Worm (Caenorhabditis elegans) whole organism, L4 larva: ENCODE measurements around the gene T22D1.18.

Source experiments
- D1046.2 ChIP-seq: fragments of 200-800 bp; sonication (Bioruptor generic); IDR thresholded peaks from 2 replicates; pipeline ENCODE4 v1.3.6; 2022; ENCODE audit warnings: missing genetic modification characterization, missing compliant biosample characterization
- F49E8.2 ChIP-seq: sonication (generic microtip); optimal IDR thresholded peaks from 2 replicates; lab custom pipeline; 2016; ENCODE audit warnings: missing compliant biosample characterization, mild to moderate bottlenecking, missing genetic modification characterization, borderline replicate concordance
- R02D3.7 ChIP-seq: fragments of 150-350 bp; sonication (generic microtip); optimal IDR thresholded peaks from 3 replicates; lab custom pipeline; 2014; ENCODE audit warnings: missing biosample characterization, missing genetic modification characterization
- T20F7.1 ChIP-seq: fragments of 200-800 bp; sonication (Bioruptor generic); optimal IDR thresholded peaks from 2 replicates; lab custom pipeline; 2018; ENCODE audit warnings: mild to moderate bottlenecking, missing genetic modification characterization, missing compliant biosample characterization
- T26A8.4 ChIP-seq: fragments of 200-800 bp; sonication (Bioruptor generic); IDR thresholded peaks from 2 replicates; pipeline ENCODE4 v1.3.6; 2022; ENCODE audit warnings: missing genetic modification characterization, missing compliant biosample characterization
- Y105C5A.15 ChIP-seq: fragments of 200-800 bp; sonication (Bioruptor generic); IDR thresholded peaks from 2 replicates; pipeline ENCODE4 v1.3.6; 2022; ENCODE audit warnings: missing genetic modification characterization, missing compliant biosample characterization
- ZK337.2 ChIP-seq: fragments of 200-800 bp; sonication (Bioruptor generic); IDR thresholded peaks from 2 replicates; pipeline ENCODE4 v1.3.6; 2022; ENCODE audit warnings: missing genetic modification reagents, missing genetic modification characterization, missing compliant biosample characterization
- ZK546.5 ChIP-seq, 2 experiments: sonication (generic microtip); optimal IDR thresholded peaks; 2 replicates each; lab custom pipeline; 2017; ENCODE audit warnings: missing biosample characterization in 2 of 2, missing genetic modification characterization in 2 of 2
- aha-1 ChIP-seq: fragments of 150-350 bp; peaks from one replicate; lab custom pipeline; 2014; ENCODE audit warnings: missing biosample characterization, missing genetic modification characterization
- arid-1 ChIP-seq: fragments of 200-800 bp; sonication (Bioruptor generic); conservative IDR thresholded peaks from 2 replicates; pipeline ENCODE4 v1.3.6; 2022; ENCODE audit warnings: missing genetic modification reagents, missing genetic modification characterization, missing compliant biosample characterization
- ceh-32 ChIP-seq: sonication (generic microtip); optimal IDR thresholded peaks from 2 replicates; lab custom pipeline; 2016; ENCODE audit warnings: mild to moderate bottlenecking, missing genetic modification characterization, missing compliant biosample characterization; ENCODE audit not compliant: poor library complexity
- ceh-62 ChIP-seq: sonication (generic microtip); optimal IDR thresholded peaks from 2 replicates; lab custom pipeline; 2017; ENCODE audit warnings: missing biosample characterization, missing genetic modification characterization
- ces-1 ChIP-seq: fragments of 150-350 bp; sonication (generic microtip); optimal IDR thresholded peaks from 4 replicates; lab custom pipeline; 2014; ENCODE audit warnings: missing biosample characterization, missing genetic modification reagents, missing genetic modification characterization
- cey-2 ChIP-seq: sonication (generic microtip); optimal IDR thresholded peaks from 3 replicates; lab custom pipeline; 2017; ENCODE audit warnings: missing genetic modification characterization, mild to moderate bottlenecking, missing compliant biosample characterization, antibody characterized with exemption, borderline replicate concordance; ENCODE audit not compliant: insufficient read depth
- ctbp-1 ChIP-seq: fragments of 200-800 bp; sonication (Bioruptor generic); IDR thresholded peaks from 2 replicates; pipeline ENCODE4 v1.3.6; 2022; ENCODE audit warnings: missing genetic modification reagents, missing genetic modification characterization, missing compliant biosample characterization
- daf-19 ChIP-seq: fragments of 200-800 bp; sonication (Bioruptor generic); conservative IDR thresholded peaks from 2 replicates; pipeline ENCODE4 v1.3.6; 2022; ENCODE audit warnings: missing genetic modification characterization, missing compliant biosample characterization
- dmd-6 ChIP-seq: fragments of 200-800 bp; sonication (Bioruptor generic); IDR thresholded peaks from 2 replicates; pipeline ENCODE4 v1.3.6; 2022; ENCODE audit warnings: missing genetic modification reagents, missing genetic modification characterization, missing compliant biosample characterization
- dpl-1 ChIP-seq: fragments of 150-350 bp; optimal IDR thresholded peaks from 2 replicates; lab custom pipeline; 2014; ENCODE audit warnings: missing biosample characterization, missing genetic modification reagents, missing genetic modification characterization
- dve-1 ChIP-seq: sonication (generic microtip); optimal IDR thresholded peaks from 2 replicates; lab custom pipeline; 2017; ENCODE audit warnings: antibody characterized with exemption, mild to moderate bottlenecking, missing genetic modification characterization, missing compliant biosample characterization; ENCODE audit not compliant: insufficient read depth
- fkh-10 ChIP-seq: fragments of 150-350 bp; optimal IDR thresholded peaks from 2 replicates; lab custom pipeline; 2014; ENCODE audit warnings: missing biosample characterization, missing genetic modification reagents, missing genetic modification characterization
- fos-1 ChIP-seq: fragments of 150-350 bp; optimal IDR thresholded peaks from 2 replicates; lab custom pipeline; 2014; ENCODE audit warnings: missing biosample characterization, missing genetic modification characterization
- gei-8 ChIP-seq: fragments of 200-800 bp; sonication (Bioruptor generic); optimal IDR thresholded peaks from 2 replicates; lab custom pipeline; 2018; ENCODE audit warnings: mild to moderate bottlenecking, missing genetic modification characterization, missing compliant biosample characterization
- hif-1 ChIP-seq, 2 experiments: sonication (generic microtip); optimal IDR thresholded peaks; 2 replicates each; lab custom pipeline; 2016 to 2017; ENCODE audit warnings: missing compliant biosample characterization in 2 of 2, missing genetic modification characterization in 2 of 2, missing genetic modification reagents in 2 of 2, missing genotype in 2 of 2, mild to moderate bottlenecking in 1 of 2
- jun-1 ChIP-seq: fragments of 150-350 bp; optimal IDR thresholded peaks from 2 replicates; lab custom pipeline; 2014; ENCODE audit warnings: missing biosample characterization, missing genetic modification reagents, missing genetic modification characterization
- lim-7 ChIP-seq: fragments of 200-800 bp; sonication (Bioruptor generic); IDR thresholded peaks from 2 replicates; pipeline ENCODE4 v1.3.6; 2022; ENCODE audit warnings: missing genetic modification characterization, missing compliant biosample characterization
- lin-1 ChIP-seq: fragments of 200-800 bp; sonication (Bioruptor generic); IDR thresholded peaks from 2 replicates; pipeline ENCODE4 v1.3.6; 2022; ENCODE audit warnings: missing genetic modification reagents, missing genetic modification characterization, missing compliant biosample characterization
- lin-15B ChIP-seq: fragments of 150-350 bp; sonication (generic microtip); optimal IDR thresholded peaks from 3 replicates; lab custom pipeline; 2014; ENCODE audit warnings: missing biosample characterization, missing genetic modification characterization
- mdl-1 ChIP-seq, 2 experiments: fragments of 150-350 bp in 1 of 2; sonication (generic microtip) in 1 of 2; optimal IDR thresholded peaks; 2 replicates each; lab custom pipeline; 2014 to 2017; ENCODE audit warnings: missing biosample characterization in 2 of 2, missing genetic modification characterization in 2 of 2
- mdt-29 ChIP-seq: fragments of 200-800 bp; sonication (Bioruptor generic); IDR thresholded peaks from 2 replicates; pipeline ENCODE4 v1.3.6; 2022; ENCODE audit warnings: missing genetic modification reagents, missing genetic modification characterization, missing compliant biosample characterization
- mep-1 ChIP-seq: fragments of 150-350 bp; sonication (generic microtip); optimal IDR thresholded peaks from 3 replicates; lab custom pipeline; 2014; ENCODE audit warnings: missing biosample characterization, missing genetic modification characterization
- mes-2 ChIP-seq: sonication (generic microtip); optimal IDR thresholded peaks from 2 replicates; lab custom pipeline; 2016; ENCODE audit warnings: missing genotype, mild to moderate bottlenecking, missing genetic modification characterization, missing compliant biosample characterization; ENCODE audit not compliant: poor library complexity, severe bottlenecking
- mxl-3 ChIP-seq: fragments of 200-800 bp; sonication (Bioruptor generic); optimal IDR thresholded peaks from 2 replicates; lab custom pipeline; 2018; ENCODE audit warnings: mild to moderate bottlenecking, missing genetic modification characterization, missing compliant biosample characterization
- nhr-102 ChIP-seq: sonication (generic microtip); optimal IDR thresholded peaks from 2 replicates; lab custom pipeline; 2016; ENCODE audit warnings: mild to moderate bottlenecking, missing genetic modification characterization, moderate library complexity, missing compliant biosample characterization
- nhr-11 ChIP-seq: fragments of 150-350 bp; optimal IDR thresholded peaks from 2 replicates; lab custom pipeline; 2014; ENCODE audit warnings: missing biosample characterization, missing genetic modification characterization
- nhr-237 ChIP-seq: sonication (generic microtip); optimal IDR thresholded peaks from 2 replicates; lab custom pipeline; 2017; ENCODE audit warnings: missing biosample characterization, missing genetic modification characterization
- nhr-28 ChIP-seq: fragments of 150-350 bp; optimal IDR thresholded peaks from 2 replicates; lab custom pipeline; 2014; ENCODE audit warnings: missing biosample characterization, missing genetic modification characterization
- nhr-6 ChIP-seq: fragments of 150-350 bp; optimal IDR thresholded peaks from 2 replicates; lab custom pipeline; 2014; ENCODE audit warnings: missing biosample characterization, missing genetic modification characterization
- nhr-76 ChIP-seq: fragments of 150-350 bp; optimal IDR thresholded peaks from 2 replicates; lab custom pipeline; 2014; ENCODE audit warnings: missing biosample characterization, missing genetic modification characterization
- nhr-77 ChIP-seq: fragments of 150-350 bp; optimal IDR thresholded peaks from 2 replicates; lab custom pipeline; 2014; ENCODE audit warnings: missing biosample characterization, missing genetic modification characterization
- php-3 ChIP-seq: fragments of 200-800 bp; sonication (Bioruptor generic); IDR thresholded peaks from 2 replicates; pipeline ENCODE4 v1.3.6; 2022; ENCODE audit warnings: missing genetic modification reagents, missing genetic modification characterization, missing compliant biosample characterization
- pqm-1 ChIP-seq: sonication (generic microtip); optimal IDR thresholded peaks from 2 replicates; lab custom pipeline; 2017; ENCODE audit warnings: missing biosample characterization, missing genetic modification characterization
- set-16 ChIP-seq: fragments of 200-800 bp; sonication (Bioruptor generic); IDR thresholded peaks from 2 replicates; pipeline ENCODE4 v1.3.6; 2022; ENCODE audit warnings: missing genetic modification reagents, missing genetic modification characterization, missing compliant biosample characterization
- tra-1 ChIP-seq: fragments of 200-800 bp; sonication (Bioruptor generic); IDR thresholded peaks from 2 replicates; pipeline ENCODE4 v1.3.6; 2022; ENCODE audit warnings: missing genetic modification reagents, missing genetic modification characterization, missing compliant biosample characterization
- unc-130 ChIP-seq: sonication (generic microtip); optimal IDR thresholded peaks from 2 replicates; lab custom pipeline; 2016; ENCODE audit warnings: missing genetic modification reagents, missing genetic modification characterization, missing compliant biosample characterization
- vab-7 ChIP-seq: fragments of 200-800 bp; sonication (Bioruptor generic); IDR thresholded peaks from 2 replicates; pipeline ENCODE4 v1.3.6; 2022; ENCODE audit warnings: missing genetic modification reagents, missing genetic modification characterization, missing compliant biosample characterization
- zag-1 ChIP-seq: fragments of 150-350 bp; optimal IDR thresholded peaks from 2 replicates; lab custom pipeline; 2014; ENCODE audit warnings: missing biosample characterization, missing genetic modification characterization
- zfp-2 ChIP-seq: sonication (generic microtip); optimal IDR thresholded peaks from 2 replicates; lab custom pipeline; 2016; ENCODE audit warnings: mild to moderate bottlenecking, missing genetic modification characterization, missing compliant biosample characterization
- ztf-11 ChIP-seq: fragments of 150-350 bp; optimal IDR thresholded peaks from 2 replicates; lab custom pipeline; 2014; ENCODE audit warnings: missing biosample characterization, missing genetic modification characterization

The T22D1.18 gene

ce11 chrIV:6925520-6925919, 5.6 kb upstream of the T22D1.18 start:
- TF ChIP-seq ceh-32 (tag; lab: Kevin White, UChicago) (no peak), vab-7 (GFP tag; lab: Robert Waterston, UW) (no peak), jun-1 (tag; lab: Kevin White, UChicago) (no peak), daf-19 (no peak), nhr-102 (no peak), fkh-10 (GFP tag; lab: Kevin White, UChicago) (no peak), nhr-76 (tag; lab: Kevin White, UChicago) (no peak), ces-1 (GFP tag; lab: Kevin White, UChicago) (no peak), dve-1 (no peak), ceh-62 (no peak), mdl-1 (tag; optimal IDR thresholded peaks at IDR 0.05; lab: Kevin White, UChicago) (no peak), dpl-1 (GFP tag; lab: Kevin White, UChicago) (no peak), Y105C5A.15 (GFP tag; lab: Robert Waterston, UW) (no peak), hif-1 (tag; optimal IDR thresholded peaks at IDR 0.05; lab: Kevin White, UChicago) (no peak), ctbp-1 (GFP tag; lab: Robert Waterston, UW) (no peak)

DNA sequence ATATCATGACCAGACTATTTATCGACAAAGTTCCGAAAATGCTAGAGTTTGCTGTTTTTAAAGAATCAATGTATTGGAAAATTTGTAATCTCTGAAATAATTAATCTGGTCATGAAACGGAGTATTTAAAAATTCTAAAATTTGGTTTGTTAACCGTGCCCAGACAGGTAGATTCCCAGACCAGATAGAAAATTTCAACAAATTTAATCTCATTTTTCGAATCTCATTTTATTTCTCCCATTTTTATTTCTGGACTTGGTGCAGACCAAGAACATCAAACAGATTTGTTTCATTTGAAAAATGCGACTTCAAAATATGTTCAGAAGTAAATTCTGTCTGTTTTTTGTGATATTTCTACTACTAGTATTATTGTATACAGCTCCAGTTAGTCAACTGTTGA, 3.1 kb upstream of the T22D1.18 start, which contains the start of gene T22D1.1:
T22D1.1 (plus strand) TSS at position 301 of the 400 bp plus-strand sequence.
- TF ChIP-seq T26A8.4, result no peak
- no peak for TF ChIP-seq nhr-76 (tag; lab: Kevin White, UChicago)
- no peak for TF ChIP-seq lin-1
- no peak for TF ChIP-seq lin-15B (tag; lab: Kevin White, UChicago)
- TF ChIP-seq lim-7 (GFP tag; lab: Robert Waterston, UW), result no peak
- TF ChIP-seq mxl-3 (GFP tag; lab: Kevin White, UChicago), result no peak
- no peak for TF ChIP-seq nhr-6 (tag; lab: Kevin White, UChicago)
- TF ChIP-seq mdl-1 (tag; optimal IDR thresholded peaks at IDR 0.05; lab: Kevin White, UChicago), result no peak
- TF ChIP-seq pqm-1, result no peak
- no peak for TF ChIP-seq R02D3.7
- no peak for TF ChIP-seq nhr-237
- TF ChIP-seq ztf-11 (tag; lab: Kevin White, UChicago), result no peak
- TF ChIP-seq fos-1, result no peak
- no peak for TF ChIP-seq cey-2 (tag; lab: Kevin White, UChicago)
- TF ChIP-seq ZK546.5 (tag; optimal IDR thresholded peaks at IDR 0.05; lab: Kevin White, UChicago), result no peak
- TF ChIP-seq php-3 (GFP tag; lab: Robert Waterston, UW), result no peak
- no peak for TF ChIP-seq D1046.2 (GFP tag; lab: Robert Waterston, UW)
- TF ChIP-seq Y105C5A.15 (GFP tag; lab: Robert Waterston, UW), result no peak

DNA sequence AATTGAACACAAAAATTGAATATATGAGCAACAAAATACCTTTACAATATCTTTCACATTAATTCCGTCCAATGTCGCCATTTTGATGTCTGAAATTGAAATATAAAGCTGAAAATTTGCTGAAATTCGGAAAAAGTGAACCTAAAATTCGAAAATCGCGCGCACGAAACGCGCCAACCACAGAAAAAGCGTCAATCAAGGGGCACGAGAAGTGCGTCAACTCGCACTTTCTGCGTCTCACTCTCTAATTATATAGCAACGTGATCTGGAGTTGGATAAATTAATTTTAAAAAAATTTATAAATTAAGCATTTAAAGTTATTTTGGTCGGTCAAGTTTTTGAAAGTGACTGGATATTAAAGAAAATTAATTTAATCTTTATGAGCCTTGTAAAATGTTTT, 645 bp downstream of the T22D1.18 start, which contains the start of gene ruvb-2:
ruvb-2 (minus strand) TSS at position 89 of the 400 bp plus-strand sequence.
- TF ChIP-seq F49E8.2 (tag; lab: Kevin White, UChicago) (peak; percentile 26), ceh-62 (no peak), set-16 (GFP tag; lab: Robert Waterston, UW) (no peak), mes-2 (tag; lab: Kevin White, UChicago) (no peak), gei-8 (GFP tag; lab: Kevin White, UChicago) (no peak), nhr-11 (peak; percentile 70), dmd-6 (GFP tag; lab: Robert Waterston, UW) (peak; percentile 70), dpl-1 (GFP tag; lab: Kevin White, UChicago) (peak; percentile 92), mdl-1 (tag; optimal IDR thresholded peaks at IDR 0.05; lab: Kevin White, UChicago) (peak in 1 of 2 experiments; percentile 80), tra-1 (GFP tag; lab: Robert Waterston, UW) (peak; percentile 18; the same call in 1 of the 2 replicates), nhr-6 (tag; lab: Kevin White, UChicago) (peak; percentile 81), hif-1 (tag; optimal IDR thresholded peaks at IDR 0.05; lab: Kevin White, UChicago) (peak in 1 of 2 experiments; percentile 60), ctbp-1 (GFP tag; lab: Robert Waterston, UW) (peak; percentile 57; the same call in 1 of the 2 replicates), ZK337.2 (GFP tag; lab: Robert Waterston, UW) (no peak), dve-1 (peak; percentile 88), aha-1 (tag; lab: Kevin White, UChicago) (peak; percentile 97), pqm-1 (peak; percentile 5), nhr-28 (tag; lab: Kevin White, UChicago) (peak; percentile 40), arid-1 (GFP tag; lab: Robert Waterston, UW) (peak; percentile 52; the same call in 1 of the 2 replicates), mep-1 (tag; lab: Kevin White, UChicago) (peak; percentile 91), zfp-2 (tag; lab: Kevin White, UChicago) (peak; percentile 21), T20F7.1 (GFP tag; lab: Kevin White, UChicago) (peak; percentile 83), zag-1 (tag; lab: Kevin White, UChicago) (no peak), fos-1 (no peak), unc-130 (GFP tag; lab: Kevin White, UChicago) (peak; percentile 3), mdt-29 (GFP tag; lab: Robert Waterston, UW) (no peak), nhr-77 (tag; lab: Kevin White, UChicago) (peak; percentile 77)
